Worm (Caenorhabditis elegans) whole organism, L2 larva: Measurements from ENCODE around the gene pqn-39.

ENCODE experiments used
- alr-1 ChIP-seq: fragments of 150-350 bp; optimal IDR thresholded peaks from 2 replicates; lab custom pipeline; 2014; ENCODE audit warnings: missing biosample characterization, missing genetic modification characterization
- nhr-12 ChIP-seq: fragments of 150-350 bp; optimal IDR thresholded peaks from 2 replicates; lab custom pipeline; 2014; ENCODE audit warnings: missing biosample characterization, missing genetic modification characterization
- nhr-237 ChIP-seq: fragments of 150-350 bp; optimal IDR thresholded peaks from 2 replicates; lab custom pipeline; 2014; ENCODE audit warnings: missing biosample characterization, missing genetic modification characterization
- nhr-77 ChIP-seq: fragments of 150-350 bp; optimal IDR thresholded peaks from 2 replicates; lab custom pipeline; 2014; ENCODE audit warnings: missing biosample characterization, missing genetic modification characterization
- skn-1 ChIP-seq: sonication (generic microtip); optimal IDR thresholded peaks from 2 replicates; lab custom pipeline; 2017; ENCODE audit warnings: missing biosample characterization, missing genetic modification characterization
- unc-62 ChIP-seq: fragments of 150-350 bp; optimal IDR thresholded peaks from 2 replicates; lab custom pipeline; 2014; ENCODE audit warnings: missing biosample characterization, missing genetic modification reagents, missing genetic modification characterization

DNA sequence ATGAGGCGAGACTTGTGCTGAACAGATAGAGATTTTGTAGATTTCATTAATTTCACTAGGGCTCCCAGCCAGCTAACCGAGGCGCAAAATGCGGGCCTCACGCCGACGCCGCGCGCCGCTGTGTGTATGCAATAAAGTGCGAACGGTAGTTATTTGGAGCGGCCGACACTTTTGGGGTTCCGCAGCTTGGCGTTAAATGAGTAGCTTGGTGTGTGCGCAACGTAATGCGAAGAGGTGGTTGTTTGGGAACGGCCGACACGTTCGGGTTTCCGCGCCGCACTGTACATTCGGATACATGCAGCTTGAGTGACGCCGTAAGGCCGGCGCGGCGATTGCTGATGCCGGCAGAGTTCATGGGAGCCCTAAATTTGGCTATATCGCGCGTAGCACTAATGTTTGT is 39.7 kb upstream of the pqn-39 start:
- TF ChIP-seq unc-62 (GFP tag; lab: Kevin White, UChicago) (no peak), alr-1 (tag; lab: Kevin White, UChicago) (no peak), skn-1 (tag; lab: Kevin White, UChicago) (no peak), nhr-12 (tag; lab: Kevin White, UChicago) (no peak), nhr-237 (tag; lab: Kevin White, UChicago) (no peak), nhr-77 (tag; lab: Kevin White, UChicago) (no peak)
